Worm (Caenorhabditis elegans) whole organism, L4/young adult: ENCODE measurements around the gene hpo-9.

Experiments used
- W03F9.2 ChIP-seq: fragments of 150-350 bp; optimal IDR thresholded peaks from 2 replicates; lab custom pipeline; 2014; ENCODE audit warnings: missing biosample characterization, missing genetic modification characterization
- dao-5 ChIP-seq: sonication (generic microtip); optimal IDR thresholded peaks from 2 replicates; lab custom pipeline; 2016; ENCODE audit warnings: missing genotype, missing genetic modification characterization, moderate library complexity, missing compliant biosample characterization
- him-1 ChIP-seq: sonication (generic microtip); optimal IDR thresholded peaks from 2 replicates; lab custom pipeline; 2016; ENCODE audit warnings: missing genotype, missing genetic modification reagents, missing genetic modification characterization, missing compliant biosample characterization

DNA sequence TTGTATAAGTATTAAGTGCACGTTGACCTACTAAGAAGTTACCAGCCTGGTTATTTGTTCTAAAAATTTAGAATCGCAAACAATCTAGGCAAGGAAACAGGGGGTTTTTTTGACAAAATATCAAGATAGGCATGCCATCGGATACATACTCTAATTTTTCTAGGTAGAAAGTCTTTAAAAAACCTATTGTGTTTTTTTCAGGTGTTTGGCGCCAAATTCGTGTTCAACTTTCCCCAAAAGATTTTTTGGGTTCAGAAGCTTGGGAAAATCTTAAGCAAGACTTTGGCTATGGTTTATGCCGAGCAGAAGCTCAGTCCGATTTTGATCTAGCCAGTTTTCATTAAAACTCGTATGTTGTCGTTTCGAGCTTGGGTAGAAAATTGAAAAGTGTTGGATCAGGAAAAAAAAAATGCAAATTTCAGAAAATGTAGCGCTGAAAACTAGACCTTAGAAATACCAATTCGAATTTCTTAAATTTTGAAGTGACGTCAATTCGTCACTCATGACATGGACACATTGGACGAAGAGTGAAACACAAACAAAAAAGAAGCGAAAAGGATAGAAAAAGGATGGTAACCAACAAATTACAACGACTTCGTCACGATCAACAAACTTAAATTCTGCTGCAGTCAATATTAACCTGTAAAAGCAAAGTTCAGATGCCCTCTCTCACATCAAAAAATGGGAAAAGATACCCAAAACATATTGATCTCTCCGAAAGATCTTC is 11.5 kb upstream of the hpo-9 start:
- TF ChIP-seq dao-5 (tag; lab: Kevin White, UChicago) (no peak), W03F9.2 (no peak), him-1 (tag; lab: Kevin White, UChicago) (no peak)
